Fruit fly (Drosophila melanogaster) whole organism, embryonic: ENCODE results near the gene Rpn2.
A peak's percentile ranks its signal among the peaks of the same experiment; 100 is the strongest.

Source experiments
- ATbp ChIP-seq: fragments of 200-800 bp; sonication (Bioruptor generic); optimal IDR thresholded peaks from 2 replicates; lab custom pipeline; 2017; ENCODE audit warnings: missing biosample characterization, mild to moderate bottlenecking, missing genetic modification characterization, missing genetic modification reagents
- Aef1 ChIP-seq: fragments of 200-800 bp; sonication (Bioruptor generic); IDR thresholded peaks from 3 replicates; pipeline ENCODE4 v1.3.6; 2022; ENCODE audit warnings: missing biosample characterization, missing genetic modification characterization
- CG10267 ChIP-seq: fragments of 200-800 bp; sonication (Bioruptor generic); optimal IDR thresholded peaks from 2 replicates; lab custom pipeline; 2018; ENCODE audit warnings: missing biosample characterization, mild to moderate bottlenecking, missing genetic modification characterization, moderate library complexity
- CG10274 ChIP-seq: fragments of 200-800 bp; sonication (Bioruptor generic); optimal IDR thresholded peaks from 3 replicates; lab custom pipeline; 2017; ENCODE audit warnings: missing biosample characterization, mild to moderate bottlenecking, missing genetic modification characterization
- CG10462 ChIP-seq: fragments of 200-800 bp; sonication (Bioruptor generic); optimal IDR thresholded peaks from 2 replicates; lab custom pipeline; 2016; ENCODE audit warnings: missing biosample characterization, missing genetic modification characterization
- CG10979 ChIP-seq: fragments of 200-800 bp; sonication (Bioruptor generic); optimal IDR thresholded peaks from 2 replicates; lab custom pipeline; 2018; ENCODE audit warnings: missing biosample characterization, mild to moderate bottlenecking, missing genetic modification characterization, moderate library complexity
- CG11085 ChIP-seq: fragments of 200-800 bp; sonication (Bioruptor generic); IDR thresholded peaks from 2 replicates; pipeline ENCODE4 v1.3.6; 2022; ENCODE audit warnings: missing biosample characterization, missing genetic modification characterization
- CG12071 ChIP-seq: fragments of 200-800 bp; sonication (Bioruptor generic); optimal IDR thresholded peaks from 3 replicates; lab custom pipeline; 2018; ENCODE audit warnings: missing biosample characterization, mild to moderate bottlenecking, missing genetic modification characterization
- CG12391 ChIP-seq: fragments of 200-800 bp; sonication (Bioruptor generic); optimal IDR thresholded peaks from 3 replicates; lab custom pipeline; 2018; ENCODE audit warnings: missing biosample characterization, mild to moderate bottlenecking, missing genetic modification characterization, moderate library complexity
- CG14050 ChIP-seq: fragments of 200-800 bp; sonication (Bioruptor generic); IDR thresholded peaks from 3 replicates; pipeline ENCODE4 v1.3.6; 2022; ENCODE audit warnings: missing biosample characterization, missing genetic modification characterization
- CG17359 ChIP-seq: fragments of 200-800 bp; sonication (Bioruptor generic); optimal IDR thresholded peaks from 3 replicates; lab custom pipeline; 2018; ENCODE audit warnings: missing biosample characterization, mild to moderate bottlenecking, missing genetic modification characterization, moderate library complexity
- CG17361 ChIP-seq: fragments of 200-800 bp; sonication (Bioruptor generic); IDR thresholded peaks from 3 replicates; pipeline ENCODE4 v1.3.6; 2022; ENCODE audit warnings: missing biosample characterization, missing genetic modification characterization
- CG17568 ChIP-seq: fragments of 200-800 bp; sonication (Bioruptor generic); optimal IDR thresholded peaks from 2 replicates; lab custom pipeline; 2018; ENCODE audit warnings: missing biosample characterization, mild to moderate bottlenecking, missing genetic modification characterization, moderate library complexity
- CG2120 ChIP-seq: fragments of 200-800 bp; sonication (Bioruptor generic); optimal IDR thresholded peaks from 3 replicates; lab custom pipeline; 2016; ENCODE audit warnings: missing biosample characterization, missing genetic modification characterization
- CG2889 ChIP-seq: fragments of 200-800 bp; sonication (Bioruptor generic); IDR thresholded peaks from 3 replicates; pipeline ENCODE4 v1.3.6; 2022; ENCODE audit warnings: missing biosample characterization, missing genetic modification characterization
- CG30403 ChIP-seq: fragments of 200-800 bp; sonication (Bioruptor generic); optimal IDR thresholded peaks from 3 replicates; lab custom pipeline; 2016; ENCODE audit warnings: missing biosample characterization, missing genetic modification characterization
- CG32772 ChIP-seq: fragments of 200-800 bp; sonication (Bioruptor generic); IDR thresholded peaks from 2 replicates; pipeline ENCODE4 v1.3.6; 2022; ENCODE audit warnings: missing biosample characterization, missing genetic modification characterization
- CG34376 ChIP-seq: fragments of 200-800 bp; sonication (Bioruptor generic); optimal IDR thresholded peaks from 2 replicates; lab custom pipeline; 2018; ENCODE audit warnings: missing biosample characterization, mild to moderate bottlenecking, missing genetic modification characterization
- CG3838 ChIP-seq: fragments of 200-800 bp; sonication (Bioruptor generic); optimal IDR thresholded peaks from 3 replicates; lab custom pipeline; 2016; ENCODE audit warnings: missing biosample characterization, missing genetic modification characterization
- CG4820 ChIP-seq: fragments of 200-800 bp; sonication (Bioruptor generic); optimal IDR thresholded peaks from 3 replicates; lab custom pipeline; 2016; ENCODE audit warnings: missing biosample characterization, missing genetic modification characterization
- CG6854 ChIP-seq: fragments of 200-800 bp; sonication (Bioruptor generic); optimal IDR thresholded peaks from 3 replicates; lab custom pipeline; 2017; ENCODE audit warnings: missing biosample characterization, mild to moderate bottlenecking, missing genetic modification characterization
- CG7839 ChIP-seq: fragments of 200-800 bp; sonication (Bioruptor generic); optimal IDR thresholded peaks from 3 replicates; lab custom pipeline; 2018; ENCODE audit warnings: missing biosample characterization, mild to moderate bottlenecking, missing genetic modification characterization, moderate library complexity
- CG8359 ChIP-seq: fragments of 200-800 bp; sonication (Bioruptor generic); optimal IDR thresholded peaks from 2 replicates; lab custom pipeline; 2017; ENCODE audit warnings: missing biosample characterization, mild to moderate bottlenecking, missing genetic modification characterization, borderline replicate concordance
- CG9609 ChIP-seq: fragments of 200-800 bp; sonication (Bioruptor generic); optimal IDR thresholded peaks from 3 replicates; lab custom pipeline; 2016; ENCODE audit warnings: missing biosample characterization, missing genetic modification characterization
- Drgx ChIP-seq: fragments of 200-800 bp; sonication (Bioruptor generic); IDR thresholded peaks from 2 replicates; pipeline ENCODE4 v1.3.6; 2022; ENCODE audit warnings: missing biosample characterization, missing genetic modification characterization
- Eip74EF ChIP-seq, 2 experiments: fragments of 200-800 bp in 1 of 2; fragments of >200 bp in 1 of 2; sonication (Bioruptor generic) in 1 of 2; optimal IDR thresholded peaks; 2 replicates each; lab custom pipeline; 2017 to 2019; ENCODE audit warnings: missing biosample characterization in 2 of 2, missing genetic modification characterization in 2 of 2, mild to moderate bottlenecking in 1 of 2, moderate library complexity in 1 of 2
- H2.0 ChIP-seq: fragments of 200-800 bp; sonication (Bioruptor generic); IDR thresholded peaks from 2 replicates; pipeline ENCODE4 v1.3.6; 2022; ENCODE audit warnings: missing biosample characterization, missing genetic modification characterization
- HmgZ ChIP-seq: fragments of 200-800 bp; sonication (Bioruptor generic); optimal IDR thresholded peaks from 2 replicates; lab custom pipeline; 2018; ENCODE audit warnings: missing biosample characterization, mild to moderate bottlenecking, missing genetic modification characterization
- Hmx ChIP-seq: fragments of 200-800 bp; sonication (Bioruptor generic); optimal IDR thresholded peaks from 2 replicates; lab custom pipeline; 2016; ENCODE audit warnings: missing biosample characterization, missing genetic modification characterization
- Hr39 ChIP-seq: fragments of >200 bp; optimal IDR thresholded peaks from 2 replicates; lab custom pipeline; 2017
- Lhr ChIP-seq: fragments of 200-800 bp; sonication (Bioruptor generic); optimal IDR thresholded peaks from 3 replicates; lab custom pipeline; 2017; ENCODE audit warnings: mild to moderate bottlenecking, missing biosample characterization, missing genetic modification reagents, missing genetic modification characterization
- Lim3 ChIP-seq: fragments of 200-800 bp; sonication (Bioruptor generic); IDR thresholded peaks from 2 replicates; pipeline ENCODE4 v1.3.6; 2022; ENCODE audit warnings: missing biosample characterization, missing genetic modification characterization
- Mes4 ChIP-seq: fragments of 200-800 bp; sonication (Bioruptor generic); optimal IDR thresholded peaks from 2 replicates; lab custom pipeline; 2016; ENCODE audit warnings: missing biosample characterization, missing genetic modification characterization
- Scr ChIP-seq: fragments of 200-800 bp; sonication (Bioruptor generic); IDR thresholded peaks from 2 replicates; pipeline ENCODE4 v1.3.6; 2022; ENCODE audit warnings: missing biosample characterization, missing genetic modification characterization; ENCODE audit not compliant: partially characterized antibody
- Side ChIP-seq: fragments of 200-800 bp; sonication (Bioruptor generic); optimal IDR thresholded peaks from 2 replicates; lab custom pipeline; 2016; ENCODE audit warnings: missing biosample characterization, missing genetic modification characterization
- br ChIP-seq: fragments of >200 bp; optimal IDR thresholded peaks from 2 replicates; lab custom pipeline; 2017
- bsh ChIP-seq, 2 experiments: fragments of 200-800 bp; sonication (Bioruptor generic); optimal IDR thresholded peaks; 2 replicates each; lab custom pipeline; 2017 to 2018; ENCODE audit warnings: mild to moderate bottlenecking in 2 of 2, missing biosample characterization in 2 of 2, missing genetic modification characterization in 2 of 2, moderate library complexity in 1 of 2
- btn ChIP-seq: fragments of 200-800 bp; sonication (Bioruptor generic); optimal IDR thresholded peaks from 2 replicates; lab custom pipeline; 2016; ENCODE audit warnings: missing biosample characterization, missing genetic modification characterization
- cwo ChIP-seq: fragments of 200-800 bp; sonication (Bioruptor generic); optimal IDR thresholded peaks from 3 replicates; lab custom pipeline; 2017; ENCODE audit warnings: missing biosample characterization, missing genetic modification characterization, mild to moderate bottlenecking, moderate library complexity, missing genetic modification reagents
- ham ChIP-seq: fragments of 200-800 bp; sonication (Bioruptor generic); IDR thresholded peaks from 2 replicates; pipeline ENCODE4 v1.3.6; 2022; ENCODE audit warnings: missing biosample characterization, missing genetic modification characterization
- lilli ChIP-seq: fragments of 200-800 bp; sonication (Bioruptor generic); optimal IDR thresholded peaks from 3 replicates; lab custom pipeline; 2016; ENCODE audit warnings: missing biosample characterization, missing genetic modification characterization
- nerfin-2 ChIP-seq: fragments of 200-800 bp; sonication (Bioruptor generic); IDR thresholded peaks from 2 replicates; pipeline ENCODE4 v1.3.6; 2022; ENCODE audit warnings: missing biosample characterization, missing genetic modification characterization; ENCODE audit not compliant: partially characterized antibody
- oc ChIP-seq: fragments of 200-800 bp; sonication (Bioruptor generic); optimal IDR thresholded peaks from 2 replicates; lab custom pipeline; 2018; ENCODE audit warnings: missing biosample characterization, mild to moderate bottlenecking, missing genetic modification characterization, moderate library complexity
- prd ChIP-seq, 3 experiments: fragments of >200 bp in 2 of 3; fragments of 200-800 bp in 1 of 3; sonication (Bioruptor generic) in 1 of 3; optimal IDR thresholded peaks in 2 of 3; IDR thresholded peaks in 1 of 3; 2 replicates in 2 of 3; 3 replicates in 1 of 3; pipeline versions ENCODE4 v1.3.6 to Lab custom; 2017 to 2022; ENCODE audit warnings: missing biosample characterization in 1 of 3, missing genetic modification characterization in 1 of 3
- run ChIP-seq: fragments of 200-800 bp; sonication (Bioruptor generic); optimal IDR thresholded peaks from 3 replicates; lab custom pipeline; 2018; ENCODE audit warnings: missing biosample characterization, mild to moderate bottlenecking, missing genetic modification characterization
- scrt ChIP-seq: fragments of 200-800 bp; sonication (Bioruptor generic); optimal IDR thresholded peaks from 2 replicates; lab custom pipeline; 2018; ENCODE audit warnings: missing biosample characterization, mild to moderate bottlenecking, missing genetic modification characterization, moderate library complexity
- sim ChIP-seq: fragments of 200-800 bp; sonication (Bioruptor generic); IDR thresholded peaks from 2 replicates; pipeline ENCODE4 v1.3.6; 2022; ENCODE audit warnings: missing biosample characterization, missing genetic modification characterization
- sima ChIP-seq: fragments of 200-800 bp; sonication (Bioruptor generic); optimal IDR thresholded peaks from 2 replicates; lab custom pipeline; 2016; ENCODE audit warnings: missing biosample characterization, missing genetic modification characterization
- sisA ChIP-seq: fragments of 200-800 bp; sonication (Bioruptor generic); IDR thresholded peaks from 2 replicates; pipeline ENCODE4 v1.3.6; 2022; ENCODE audit warnings: missing biosample characterization, missing genetic modification characterization
- slbo ChIP-seq: fragments of 200-800 bp; sonication (Bioruptor generic); IDR thresholded peaks from 2 replicates; pipeline ENCODE4 v1.3.6; 2022; ENCODE audit warnings: missing biosample characterization, missing genetic modification characterization
- stwl ChIP-seq: fragments of 200-800 bp; sonication (Bioruptor generic); optimal IDR thresholded peaks from 3 replicates; lab custom pipeline; 2018; ENCODE audit warnings: missing biosample characterization, mild to moderate bottlenecking, missing genetic modification characterization, moderate library complexity

Gene Rpn2

dm6 chr3R:29153197-29153644, at the start of gene Rpn2, which contains the start of gene Slbp (continued):
- no peak for TF ChIP-seq CG6854 (GFP tag; lab: Kevin White, UChicago)
- no peak for TF ChIP-seq ham (GFP tag; lab: Robert Waterston, UW)
- TF ChIP-seq H2.0 (GFP tag; lab: Robert Waterston, UW), result no peak
- no peak for TF ChIP-seq CG10274 (GFP tag; lab: Kevin White, UChicago)
- TF ChIP-seq oc (tag; lab: Kevin White, UChicago), result no peak
- TF ChIP-seq br (lab: Kevin White, UChicago), result no peak
- no peak for TF ChIP-seq ATbp (GFP tag; lab: Kevin White, UChicago)
- TF ChIP-seq slbo (GFP tag; lab: Robert Waterston, UW), result peak; percentile 47
- no peak for TF ChIP-seq scrt
- peak; percentile 41 for TF ChIP-seq Lhr
- peak; percentile 21 for TF ChIP-seq CG30403
- TF ChIP-seq Hmx (GFP tag; lab: Kevin White, UChicago), result no peak
- no peak for TF ChIP-seq sisA (GFP tag; lab: Robert Waterston, UW)
- TF ChIP-seq CG8359 (GFP tag; lab: Kevin White, UChicago), result peak; percentile 66
- no peak for TF ChIP-seq CG2889 (GFP tag; lab: Robert Waterston, UW)
- TF ChIP-seq Lim3 (GFP tag; lab: Robert Waterston, UW), result no peak
- TF ChIP-seq CG14050 (GFP tag; lab: Robert Waterston, UW), result no peak
- no peak for TF ChIP-seq CG17361 (GFP tag; lab: Robert Waterston, UW)
- no peak for TF ChIP-seq cwo (GFP tag; lab: Kevin White, UChicago)
- TF ChIP-seq CG9609 (GFP tag; lab: Kevin White, UChicago), result peak; percentile 65
- TF ChIP-seq CG7839 (tag; lab: Kevin White, UChicago), result no peak
- TF ChIP-seq prd (optimal IDR thresholded peaks at IDR 0.05; lab: Kevin White, UChicago), result no peak
- TF ChIP-seq prd (GFP tag; IDR thresholded peaks at IDR 0.05; lab: Robert Waterston, UW), result 0 out of 3 replicates have a peak, but pooled peaks have one; percentile 15
- no peak for TF ChIP-seq CG10462 (GFP tag; lab: Kevin White, UChicago)
- TF ChIP-seq bsh (GFP tag; optimal IDR thresholded peaks at IDR 0.05; lab: Kevin White, UChicago), result no peak
- TF ChIP-seq CG10267, result peak; percentile 99
- no peak for TF ChIP-seq Mes4 (GFP tag; lab: Kevin White, UChicago)
- TF ChIP-seq stwl, result peak; percentile 94
- TF ChIP-seq CG17568 (GFP tag; lab: Kevin White, UChicago), result no peak
- no peak for TF ChIP-seq btn (GFP tag; lab: Kevin White, UChicago)
- peak; percentile 13 for TF ChIP-seq CG10979 (tag; lab: Kevin White, UChicago)
- TF ChIP-seq CG2120, result peak; percentile 75
- no peak for TF ChIP-seq Hr39
- peak; percentile 61 for TF ChIP-seq CG34376 (GFP tag; lab: Kevin White, UChicago)
- TF ChIP-seq lilli (GFP tag; lab: Kevin White, UChicago), result peak; percentile 70
- peak; percentile 60 for TF ChIP-seq Side (GFP tag; lab: Kevin White, UChicago)
- TF ChIP-seq Scr (GFP tag; lab: Robert Waterston, UW), result peak; percentile 94
- TF ChIP-seq Drgx (GFP tag; lab: Robert Waterston, UW), result no peak
- no peak for TF ChIP-seq CG32772
- peak; percentile 18; the same call in 1 of the 2 replicates for TF ChIP-seq CG11085
- TF ChIP-seq sima (GFP tag; lab: Kevin White, UChicago), result no peak
- TF ChIP-seq sim (GFP tag; lab: Robert Waterston, UW), result no peak
- peak; percentile 67 for TF ChIP-seq CG12391 (tag; lab: Kevin White, UChicago)
- no peak for TF ChIP-seq Eip74EF (GFP tag; optimal IDR thresholded peaks at IDR 0.05; lab: Kevin White, UChicago)
- TF ChIP-seq CG3838 (GFP tag; lab: Kevin White, UChicago), result no peak
- no peak for TF ChIP-seq Aef1 (GFP tag; lab: Robert Waterston, UW)
- peak; percentile 79 for TF ChIP-seq nerfin-2 (GFP tag; lab: Robert Waterston, UW)
- TF ChIP-seq run (tag; lab: Kevin White, UChicago), result no peak
- no peak for TF ChIP-seq CG17359 (tag; lab: Kevin White, UChicago)
- peak; percentile 10 for TF ChIP-seq CG4820 (GFP tag; lab: Kevin White, UChicago)
- peak; percentile 88 for TF ChIP-seq HmgZ (tag; lab: Kevin White, UChicago)
- TF ChIP-seq CG12071, result no peak
